Worm (Caenorhabditis elegans) whole organism, L4/young adult: ENCODE data around the gene K04G11.3.

Experiments used
- dao-5 ChIP-seq: sonication (generic microtip); optimal IDR thresholded peaks from 2 replicates; lab custom pipeline; 2016; ENCODE audit warnings: missing genotype, missing genetic modification characterization, moderate library complexity, missing compliant biosample characterization
- him-1 ChIP-seq: sonication (generic microtip); optimal IDR thresholded peaks from 2 replicates; lab custom pipeline; 2016; ENCODE audit warnings: missing genotype, missing genetic modification reagents, missing genetic modification characterization, missing compliant biosample characterization

DNA sequence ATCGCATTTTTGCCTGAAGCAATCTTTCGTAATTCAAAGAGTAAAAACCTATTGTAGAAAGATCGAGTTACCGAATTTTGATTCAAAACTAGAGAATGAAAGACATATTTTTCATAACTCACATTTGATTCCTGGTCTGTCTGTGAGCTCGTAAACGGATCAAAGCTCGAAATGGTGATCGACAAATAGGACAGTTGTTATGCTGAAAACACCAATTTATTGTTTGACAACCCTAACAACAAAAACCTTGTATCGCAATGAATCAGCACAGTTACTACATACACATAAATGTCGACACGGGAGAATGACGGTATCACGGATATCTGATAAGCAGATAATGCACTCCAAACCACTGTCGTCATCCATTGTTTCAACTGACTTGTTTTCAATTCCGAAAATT is 37.8 kb downstream of the K04G11.3 start:
- no peak for TF ChIP-seq him-1 (tag; lab: Kevin White, UChicago)
- TF ChIP-seq dao-5 (tag; lab: Kevin White, UChicago), result no peak
